Worm (Caenorhabditis elegans): ENCODE results near the gene jtr-1.

DNA sequence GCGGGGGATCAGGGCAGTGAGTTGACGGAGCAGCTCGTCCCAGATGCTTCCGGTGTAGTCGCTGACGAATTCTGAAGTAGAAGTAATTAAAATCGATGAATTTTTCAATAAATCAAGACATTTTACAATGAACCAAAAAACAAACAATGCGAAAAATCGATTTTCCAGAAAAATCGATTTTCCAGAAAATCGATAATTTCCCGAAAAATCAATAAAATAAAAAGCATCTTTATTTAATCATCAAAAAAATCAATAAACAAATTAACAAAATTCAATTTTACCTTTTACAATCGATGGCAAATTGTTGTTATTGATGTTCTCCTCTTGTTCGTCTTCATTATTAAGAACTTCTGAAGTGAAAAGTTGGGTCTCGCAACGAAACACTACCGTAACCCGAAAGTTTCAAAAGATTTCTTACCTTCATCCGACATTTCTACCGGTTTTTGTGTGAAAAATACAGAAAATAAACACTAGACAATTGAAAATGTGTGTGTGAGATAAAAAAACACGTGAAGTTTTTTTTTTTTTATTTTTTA, 13.9 kb downstream of the jtr-1 start, which contains the start of gene clp-6:
- TF ChIP-seq ceh-39 (tag; optimal IDR thresholded peaks at IDR 0.05): no peak
- no peak for TF ChIP-seq lin-32 (GFP tag; optimal IDR thresholded peaks at IDR 0.05)
- TF ChIP-seq blmp-1 (tag; optimal IDR thresholded peaks at IDR 0.05): no peak
- TF ChIP-seq nhr-28 (tag; optimal IDR thresholded peaks at IDR 0.05): no peak
- no peak for TF ChIP-seq lin-13 (tag; optimal IDR thresholded peaks at IDR 0.05)
- no peak for TF ChIP-seq pha-4 (tag; optimal IDR thresholded peaks at IDR 0.05)
- no peak for TF ChIP-seq ceh-43 (GFP tag; optimal IDR thresholded peaks at IDR 0.05)
- no peak for TF ChIP-seq ces-1 (GFP tag; optimal IDR thresholded peaks at IDR 0.05)
- TF ChIP-seq zip-8 (tag; optimal IDR thresholded peaks at IDR 0.05): no peak
- TF ChIP-seq elt-1 (tag; optimal IDR thresholded peaks at IDR 0.05; ENCODE audit: borderline replicate concordance, insufficient read depth): no peak
- TF ChIP-seq lsy-2 (tag; optimal IDR thresholded peaks at IDR 0.05): no peak
- TF ChIP-seq mep-1 (tag; optimal IDR thresholded peaks at IDR 0.05): no peak
- TF ChIP-seq flh-1 (GFP tag; optimal IDR thresholded peaks at IDR 0.05): no peak

Data from whole organism, mixed stage, embryonic.